Worm (Caenorhabditis elegans) whole organism, mixed stage, embryonic: ENCODE data around the gene cyp-23A1.

Source experiments
- ceh-83 ChIP-seq: fragments of 200-800 bp; sonication (Bioruptor generic); optimal IDR thresholded peaks from 2 replicates; lab custom pipeline; 2018; ENCODE audit warnings: mild to moderate bottlenecking, missing genetic modification characterization, missing compliant biosample characterization
- elt-3 ChIP-seq: fragments of 150-350 bp; optimal IDR thresholded peaks from 2 replicates; lab custom pipeline; 2014; ENCODE audit warnings: missing biosample characterization, missing genetic modification characterization
- flh-1 ChIP-seq: fragments of 200-800 bp; sonication (Bioruptor generic); optimal IDR thresholded peaks from 2 replicates; lab custom pipeline; 2018; ENCODE audit warnings: mild to moderate bottlenecking, missing genetic modification characterization, moderate library complexity, missing compliant biosample characterization
- lin-13 ChIP-seq: fragments of 150-350 bp; optimal IDR thresholded peaks from 2 replicates; lab custom pipeline; 2014; ENCODE audit warnings: missing biosample characterization, missing genetic modification characterization
- mep-1 ChIP-seq: fragments of 150-350 bp; optimal IDR thresholded peaks from 2 replicates; lab custom pipeline; 2017; ENCODE audit warnings: missing biosample characterization, missing genetic modification reagents, missing genetic modification characterization, inconsistent platforms
- nhr-28 ChIP-seq: fragments of 150-350 bp; optimal IDR thresholded peaks from 2 replicates; lab custom pipeline; 2014; ENCODE audit warnings: missing biosample characterization, missing genetic modification characterization
- unc-62 ChIP-seq: fragments of 150-350 bp; optimal IDR thresholded peaks from 2 replicates; lab custom pipeline; 2014; ENCODE audit warnings: missing biosample characterization, missing genetic modification reagents, missing genetic modification characterization

ce11 chrII:4518300-4518907 is 6.4 kb downstream of the cyp-23A1 start, which contains the start of gene hlh-1:
- TF ChIP-seq nhr-28 (tag; lab: Kevin White, UChicago) (no peak), ceh-83 (no peak), lin-13 (tag; lab: Kevin White, UChicago) (no peak), mep-1 (tag; lab: Kevin White, UChicago) (no peak), unc-62 (GFP tag; lab: Kevin White, UChicago) (peak; percentile 83), flh-1 (no peak), elt-3 (tag; lab: Kevin White, UChicago) (no peak)
